Fruit fly (Drosophila melanogaster): ENCODE results near the gene PIG-S.

dm6 chr3R:24866976-24867375 is 50.7 kb downstream of the PIG-S start:
- TF ChIP-seq br (GFP tag; optimal IDR thresholded peaks at IDR 0.05) (no peak), OdsH (GFP tag; optimal IDR thresholded peaks at IDR 0.05) (no peak), Mio (GFP tag; optimal IDR thresholded peaks at IDR 0.05) (no peak), jim (GFP tag; optimal IDR thresholded peaks at IDR 0.05) (no peak), CrebA (GFP tag; optimal IDR thresholded peaks at IDR 0.05; ENCODE audit: borderline replicate concordance) (no peak), Rel (GFP tag; optimal IDR thresholded peaks at IDR 0.05) (no peak), Rel (tag; optimal IDR thresholded peaks at IDR 0.05) (no peak), Jra (GFP tag; optimal IDR thresholded peaks at IDR 0.05) (no peak), ey (GFP tag; optimal IDR thresholded peaks at IDR 0.05) (no peak), Hr78 (GFP tag; optimal IDR thresholded peaks at IDR 0.05) (no peak), GATAd (GFP tag; optimal IDR thresholded peaks at IDR 0.05) (no peak), dsf (GFP tag; optimal IDR thresholded peaks at IDR 0.05; ENCODE audit: borderline replicate concordance) (no peak), pan (optimal IDR thresholded peaks at IDR 0.05) (no peak), woc (GFP tag; optimal IDR thresholded peaks at IDR 0.05) (no peak), rgr (GFP tag; optimal IDR thresholded peaks at IDR 0.05) (no peak)

All from whole organism, wandering third instar larva.